Worm (Caenorhabditis elegans) whole organism, L4 larva: ENCODE measurements around the gene cyp-29A3.

ENCODE experiments used
- F10B5.3 ChIP-seq: sonication (generic microtip); optimal IDR thresholded peaks from 2 replicates; lab custom pipeline; 2016; ENCODE audit warnings: mild to moderate bottlenecking, missing genetic modification characterization, missing compliant biosample characterization
- F37D6.2 ChIP-seq: sonication (generic microtip); optimal IDR thresholded peaks from 2 replicates; lab custom pipeline; 2016; ENCODE audit warnings: mild to moderate bottlenecking, missing genetic modification characterization, missing compliant biosample characterization
- T20F7.1 ChIP-seq: fragments of 200-800 bp; sonication (Bioruptor generic); optimal IDR thresholded peaks from 2 replicates; lab custom pipeline; 2018; ENCODE audit warnings: mild to moderate bottlenecking, missing genetic modification characterization, missing compliant biosample characterization
- Y105C5A.15 ChIP-seq: fragments of 200-800 bp; sonication (Bioruptor generic); IDR thresholded peaks from 2 replicates; pipeline ENCODE4 v1.3.6; 2022; ENCODE audit warnings: missing genetic modification characterization, missing compliant biosample characterization
- ZK337.2 ChIP-seq: fragments of 200-800 bp; sonication (Bioruptor generic); IDR thresholded peaks from 2 replicates; pipeline ENCODE4 v1.3.6; 2022; ENCODE audit warnings: missing genetic modification reagents, missing genetic modification characterization, missing compliant biosample characterization
- ZK546.5 ChIP-seq, 2 experiments: sonication (generic microtip); optimal IDR thresholded peaks; 2 replicates each; lab custom pipeline; 2017; ENCODE audit warnings: missing biosample characterization in 2 of 2, missing genetic modification characterization in 2 of 2
- aha-1 ChIP-seq: fragments of 150-350 bp; peaks from one replicate; lab custom pipeline; 2014; ENCODE audit warnings: missing biosample characterization, missing genetic modification characterization
- arid-1 ChIP-seq: fragments of 200-800 bp; sonication (Bioruptor generic); conservative IDR thresholded peaks from 2 replicates; pipeline ENCODE4 v1.3.6; 2022; ENCODE audit warnings: missing genetic modification reagents, missing genetic modification characterization, missing compliant biosample characterization
- ceh-32 ChIP-seq: sonication (generic microtip); optimal IDR thresholded peaks from 2 replicates; lab custom pipeline; 2016; ENCODE audit warnings: mild to moderate bottlenecking, missing genetic modification characterization, missing compliant biosample characterization; ENCODE audit not compliant: poor library complexity
- ctbp-1 ChIP-seq: fragments of 200-800 bp; sonication (Bioruptor generic); IDR thresholded peaks from 2 replicates; pipeline ENCODE4 v1.3.6; 2022; ENCODE audit warnings: missing genetic modification reagents, missing genetic modification characterization, missing compliant biosample characterization
- daf-8 ChIP-seq: fragments of 200-800 bp; sonication (Bioruptor generic); IDR thresholded peaks from 2 replicates; pipeline ENCODE4 v1.3.6; 2022; ENCODE audit warnings: missing genetic modification characterization, missing compliant biosample characterization
- dmd-6 ChIP-seq: fragments of 200-800 bp; sonication (Bioruptor generic); IDR thresholded peaks from 2 replicates; pipeline ENCODE4 v1.3.6; 2022; ENCODE audit warnings: missing genetic modification reagents, missing genetic modification characterization, missing compliant biosample characterization
- dmd-8 ChIP-seq: fragments of 200-800 bp; sonication (Bioruptor generic); IDR thresholded peaks from 2 replicates; pipeline ENCODE4 v1.3.6; 2022; ENCODE audit warnings: missing genetic modification characterization, missing compliant biosample characterization
- dmd-9 ChIP-seq: fragments of 200-800 bp; sonication (Bioruptor generic); IDR thresholded peaks from 2 replicates; pipeline ENCODE4 v1.3.6; 2022; ENCODE audit warnings: missing genetic modification reagents, missing genetic modification characterization, missing compliant biosample characterization
- dpl-1 ChIP-seq: fragments of 150-350 bp; optimal IDR thresholded peaks from 2 replicates; lab custom pipeline; 2014; ENCODE audit warnings: missing biosample characterization, missing genetic modification reagents, missing genetic modification characterization
- dve-1 ChIP-seq: sonication (generic microtip); optimal IDR thresholded peaks from 2 replicates; lab custom pipeline; 2017; ENCODE audit warnings: antibody characterized with exemption, mild to moderate bottlenecking, missing genetic modification characterization, missing compliant biosample characterization; ENCODE audit not compliant: insufficient read depth
- egl-27 ChIP-seq: sonication (generic microtip); optimal IDR thresholded peaks from 3 replicates; lab custom pipeline; 2017; ENCODE audit warnings: missing biosample characterization, missing genetic modification reagents, missing genetic modification characterization
- egl-43 ChIP-seq: fragments of 200-800 bp; sonication (Bioruptor generic); IDR thresholded peaks from 2 replicates; pipeline ENCODE4 v1.3.6; 2022; ENCODE audit warnings: missing genetic modification reagents, missing genetic modification characterization, missing compliant biosample characterization
- fos-1 ChIP-seq: fragments of 150-350 bp; optimal IDR thresholded peaks from 2 replicates; lab custom pipeline; 2014; ENCODE audit warnings: missing biosample characterization, missing genetic modification characterization
- gei-8 ChIP-seq: fragments of 200-800 bp; sonication (Bioruptor generic); optimal IDR thresholded peaks from 2 replicates; lab custom pipeline; 2018; ENCODE audit warnings: mild to moderate bottlenecking, missing genetic modification characterization, missing compliant biosample characterization
- hif-1 ChIP-seq, 2 experiments: sonication (generic microtip); optimal IDR thresholded peaks; 2 replicates each; lab custom pipeline; 2016 to 2017; ENCODE audit warnings: missing compliant biosample characterization in 2 of 2, missing genetic modification characterization in 2 of 2, missing genetic modification reagents in 2 of 2, missing genotype in 2 of 2, mild to moderate bottlenecking in 1 of 2
- hlh-11 ChIP-seq: fragments of 200-800 bp; sonication (Bioruptor generic); optimal IDR thresholded peaks from 2 replicates; lab custom pipeline; 2018; ENCODE audit warnings: mild to moderate bottlenecking, missing genetic modification characterization, missing compliant biosample characterization
- hmg-1.1 ChIP-seq: fragments of 200-800 bp; sonication (Bioruptor generic); IDR thresholded peaks from 2 replicates; pipeline ENCODE4 v1.3.6; 2022; ENCODE audit warnings: missing genetic modification reagents, missing genetic modification characterization, missing compliant biosample characterization
- jun-1 ChIP-seq: fragments of 150-350 bp; optimal IDR thresholded peaks from 2 replicates; lab custom pipeline; 2014; ENCODE audit warnings: missing biosample characterization, missing genetic modification reagents, missing genetic modification characterization
- lin-1 ChIP-seq: fragments of 200-800 bp; sonication (Bioruptor generic); IDR thresholded peaks from 2 replicates; pipeline ENCODE4 v1.3.6; 2022; ENCODE audit warnings: missing genetic modification reagents, missing genetic modification characterization, missing compliant biosample characterization
- lin-13 ChIP-seq: fragments of 150-350 bp; optimal IDR thresholded peaks from 2 replicates; lab custom pipeline; 2014; ENCODE audit warnings: missing biosample characterization, missing genetic modification reagents, missing genetic modification characterization
- lin-38 ChIP-seq: fragments of 200-800 bp; sonication (Bioruptor generic); IDR thresholded peaks from 2 replicates; pipeline ENCODE4 v1.3.6; 2022; ENCODE audit warnings: missing genetic modification reagents, missing genetic modification characterization, missing compliant biosample characterization
- madf-5 ChIP-seq, 2 experiments: fragments of 200-800 bp; sonication (Bioruptor generic); IDR thresholded peaks; 2 replicates each; pipeline ENCODE4 v1.3.6; 2022; ENCODE audit warnings: missing compliant biosample characterization in 2 of 2, missing genetic modification characterization in 2 of 2
- mdt-29 ChIP-seq: fragments of 200-800 bp; sonication (Bioruptor generic); IDR thresholded peaks from 2 replicates; pipeline ENCODE4 v1.3.6; 2022; ENCODE audit warnings: missing genetic modification reagents, missing genetic modification characterization, missing compliant biosample characterization
- mep-1 ChIP-seq: fragments of 150-350 bp; sonication (generic microtip); optimal IDR thresholded peaks from 3 replicates; lab custom pipeline; 2014; ENCODE audit warnings: missing biosample characterization, missing genetic modification characterization
- mxl-3 ChIP-seq: fragments of 200-800 bp; sonication (Bioruptor generic); optimal IDR thresholded peaks from 2 replicates; lab custom pipeline; 2018; ENCODE audit warnings: mild to moderate bottlenecking, missing genetic modification characterization, missing compliant biosample characterization
- nhr-10 ChIP-seq: fragments of 150-350 bp; optimal IDR thresholded peaks from 2 replicates; lab custom pipeline; 2014; ENCODE audit warnings: missing biosample characterization, missing genetic modification characterization
- nhr-11 ChIP-seq: fragments of 150-350 bp; optimal IDR thresholded peaks from 2 replicates; lab custom pipeline; 2014; ENCODE audit warnings: missing biosample characterization, missing genetic modification characterization
- nhr-25 ChIP-seq: sonication (generic microtip); optimal IDR thresholded peaks from 2 replicates; lab custom pipeline; 2017; ENCODE audit warnings: missing genetic modification characterization, mild to moderate bottlenecking, missing compliant biosample characterization, antibody characterized with exemption, moderate library complexity, borderline replicate concordance; ENCODE audit not compliant: insufficient read depth
- nhr-42 ChIP-seq: fragments of 200-800 bp; sonication (Bioruptor generic); IDR thresholded peaks from 2 replicates; pipeline ENCODE4 v1.3.6; 2022; ENCODE audit warnings: missing genetic modification characterization, missing compliant biosample characterization
- nhr-77 ChIP-seq: fragments of 150-350 bp; optimal IDR thresholded peaks from 2 replicates; lab custom pipeline; 2014; ENCODE audit warnings: missing biosample characterization, missing genetic modification characterization
- php-3 ChIP-seq: fragments of 200-800 bp; sonication (Bioruptor generic); IDR thresholded peaks from 2 replicates; pipeline ENCODE4 v1.3.6; 2022; ENCODE audit warnings: missing genetic modification reagents, missing genetic modification characterization, missing compliant biosample characterization
- spr-1 ChIP-seq: sonication (generic microtip); optimal IDR thresholded peaks from 2 replicates; lab custom pipeline; 2016; ENCODE audit warnings: mild to moderate bottlenecking, missing genetic modification characterization, missing compliant biosample characterization
- tag-97 ChIP-seq: fragments of 200-800 bp; sonication (Bioruptor generic); IDR thresholded peaks from 2 replicates; pipeline ENCODE4 v1.3.6; 2022; ENCODE audit warnings: missing genetic modification characterization, missing compliant biosample characterization
- tra-1 ChIP-seq: fragments of 200-800 bp; sonication (Bioruptor generic); IDR thresholded peaks from 2 replicates; pipeline ENCODE4 v1.3.6; 2022; ENCODE audit warnings: missing genetic modification reagents, missing genetic modification characterization, missing compliant biosample characterization
- unc-39 ChIP-seq: sonication (generic microtip); optimal IDR thresholded peaks from 2 replicates; lab custom pipeline; 2017; ENCODE audit warnings: missing biosample characterization, missing genetic modification characterization
- vab-7 ChIP-seq: fragments of 200-800 bp; sonication (Bioruptor generic); IDR thresholded peaks from 2 replicates; pipeline ENCODE4 v1.3.6; 2022; ENCODE audit warnings: missing genetic modification reagents, missing genetic modification characterization, missing compliant biosample characterization
- zag-1 ChIP-seq: fragments of 150-350 bp; optimal IDR thresholded peaks from 2 replicates; lab custom pipeline; 2014; ENCODE audit warnings: missing biosample characterization, missing genetic modification characterization
- zfp-2 ChIP-seq: sonication (generic microtip); optimal IDR thresholded peaks from 2 replicates; lab custom pipeline; 2016; ENCODE audit warnings: mild to moderate bottlenecking, missing genetic modification characterization, missing compliant biosample characterization
- zip-11 ChIP-seq: fragments of 200-800 bp; sonication (Bioruptor generic); IDR thresholded peaks from 2 replicates; pipeline ENCODE4 v1.3.6; 2022; ENCODE audit warnings: missing genetic modification characterization, missing compliant biosample characterization
- zip-2 ChIP-seq: fragments of 150-350 bp; optimal IDR thresholded peaks from 2 replicates; lab custom pipeline; 2014; ENCODE audit warnings: missing biosample characterization, missing genetic modification characterization
- ztf-7 ChIP-seq: fragments of 150-350 bp; optimal IDR thresholded peaks from 2 replicates; lab custom pipeline; 2014; ENCODE audit warnings: missing biosample characterization, missing genetic modification characterization

The cyp-29A3 gene

DNA sequence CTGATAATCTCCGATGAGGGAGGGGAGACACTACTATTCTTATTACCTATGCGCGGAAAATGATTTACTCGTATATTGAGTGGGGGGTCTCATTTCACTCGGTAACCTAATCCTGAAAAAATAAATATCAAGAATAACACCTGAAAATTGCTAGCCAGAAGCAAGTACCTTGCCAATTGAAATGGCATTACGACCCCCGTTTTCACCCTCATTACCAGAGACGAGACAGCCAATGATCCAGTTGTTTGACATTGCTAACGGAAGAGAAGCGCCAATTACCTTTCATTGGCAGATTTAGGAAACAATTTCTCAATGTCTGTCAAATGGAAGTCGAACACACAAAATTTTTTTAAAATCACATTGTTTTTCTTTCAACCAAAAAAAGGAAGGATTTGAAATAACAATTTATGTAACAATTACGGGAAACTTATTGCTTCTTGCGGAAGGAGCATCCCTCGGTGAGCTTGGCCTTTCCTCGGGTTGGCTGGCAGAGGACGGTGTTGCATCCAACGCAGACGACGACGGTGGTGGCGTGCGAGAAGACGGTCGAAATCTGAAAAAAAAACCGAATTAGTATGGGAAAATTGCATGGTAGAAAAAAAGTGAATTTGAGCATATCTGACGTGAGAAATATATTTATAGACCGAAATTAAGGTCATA, 44.1 kb downstream of the cyp-29A3 start (continued):
- TF ChIP-seq hmg-1.1 (GFP tag; lab: Robert Waterston, UW) = no peak
- peak; percentile 65; the same call in 1 of the 2 replicates for TF ChIP-seq dmd-8 (GFP tag; lab: Robert Waterston, UW)
- no peak for TF ChIP-seq dmd-9 (GFP tag; lab: Robert Waterston, UW)

DNA sequence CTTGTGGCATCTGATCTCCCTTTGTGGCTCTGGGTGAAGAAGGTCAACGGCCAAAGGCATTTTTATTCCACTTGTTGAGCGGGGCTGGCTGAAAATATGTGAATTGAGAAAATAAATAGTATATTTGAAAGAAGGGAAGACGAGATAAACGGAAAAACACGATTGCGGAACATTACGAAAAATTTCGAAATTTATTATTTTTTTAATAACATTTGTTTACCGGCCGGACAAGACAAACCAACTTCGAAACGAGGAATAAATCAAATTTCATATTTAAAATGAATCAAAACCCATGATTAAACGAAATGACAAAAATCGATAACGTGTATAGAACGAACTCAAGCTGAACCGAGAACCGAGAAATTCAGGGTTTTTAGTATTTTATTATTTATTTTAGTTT, 44.9 kb downstream of the cyp-29A3 start, which contains the start of gene rps-27:
Gene rps-27, minus strand, starts transcription at position 101 of the 400 bp plus-strand sequence.
- no peak for TF ChIP-seq nhr-42 (GFP tag; lab: Robert Waterston, UW)
- TF ChIP-seq dve-1 (tag; lab: Kevin White, UChicago) = no peak
- TF ChIP-seq zip-2 = peak; percentile 83
- TF ChIP-seq egl-43 (GFP tag; lab: Robert Waterston, UW) = no peak
- no peak for TF ChIP-seq egl-27 (tag; lab: Kevin White, UChicago)
- no peak for TF ChIP-seq mep-1

DNA sequence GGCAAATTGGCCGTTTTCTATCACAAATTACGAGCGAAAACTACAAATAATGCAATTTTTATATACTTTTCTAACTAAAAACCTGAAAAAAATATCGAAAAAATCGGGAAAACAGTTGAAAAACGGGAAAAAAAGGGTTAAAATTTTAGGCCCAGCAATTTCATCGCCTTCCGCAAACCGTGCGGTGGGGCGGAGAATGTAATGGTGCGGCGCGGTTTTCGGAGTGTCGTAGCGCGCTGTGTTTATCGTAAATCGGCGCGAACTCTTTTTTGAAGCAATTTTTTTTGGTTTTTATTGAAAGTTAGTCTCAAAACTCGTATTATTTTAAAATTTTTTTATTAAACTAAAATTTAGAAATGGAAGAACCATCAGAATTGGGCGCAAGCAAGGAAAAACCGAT, 45.4 kb downstream of the cyp-29A3 start, which contains the start of gene picd-1:
Gene picd-1, plus strand, starts transcription at position 352 of the 400 bp plus-strand sequence.
- TF ChIP-seq T20F7.1 (GFP tag; lab: Kevin White, UChicago) (peak; percentile 99), mxl-3 (no peak), ctbp-1 (GFP tag; lab: Robert Waterston, UW) (no peak), nhr-11 (tag; lab: Kevin White, UChicago) (peak; percentile 27), nhr-42 (GFP tag; lab: Robert Waterston, UW) (no peak), daf-8 (GFP tag; lab: Robert Waterston, UW) (no peak), tag-97 (GFP tag; lab: Robert Waterston, UW) (no peak), lin-1 (GFP tag; lab: Robert Waterston, UW) (no peak), unc-39 (tag; lab: Kevin White, UChicago) (no peak), aha-1 (tag; lab: Kevin White, UChicago) (peak; percentile 97), hif-1 (tag; optimal IDR thresholded peaks at IDR 0.05; lab: Kevin White, UChicago) (peak in 1 of 2 experiments; percentile 57), nhr-10 (no peak), lin-13 (peak; percentile 64), ztf-7 (no peak), fos-1 (tag; lab: Kevin White, UChicago) (no peak), tra-1 (GFP tag; lab: Robert Waterston, UW) (no peak), hmg-1.1 (GFP tag; lab: Robert Waterston, UW) (peak; percentile 50; the same call in 1 of the 2 replicates), jun-1 (tag; lab: Kevin White, UChicago) (no peak), zip-11 (GFP tag; lab: Robert Waterston, UW) (no peak), Y105C5A.15 (GFP tag; lab: Robert Waterston, UW) (no peak), mdt-29 (no peak), zfp-2 (tag; lab: Kevin White, UChicago) (no peak), nhr-25 (peak; percentile 39), ZK337.2 (GFP tag; lab: Robert Waterston, UW) (no peak), arid-1 (GFP tag; lab: Robert Waterston, UW) (no peak), nhr-77 (tag; lab: Kevin White, UChicago) (peak; percentile 36), php-3 (GFP tag; lab: Robert Waterston, UW) (no peak), madf-5 (GFP tag; IDR thresholded peaks at IDR 0.05; lab: Robert Waterston, UW) (no peak), ceh-32 (no peak), spr-1 (tag; lab: Kevin White, UChicago) (no peak), ZK546.5 (tag; optimal IDR thresholded peaks at IDR 0.05; lab: Kevin White, UChicago) (no peak), vab-7 (no peak), F10B5.3 (no peak), dpl-1 (GFP tag; lab: Kevin White, UChicago) (peak; percentile 84), hlh-11 (peak; percentile 48), lin-38 (GFP tag; lab: Robert Waterston, UW) (peak; percentile 59), zag-1 (tag; lab: Kevin White, UChicago) (no peak), F37D6.2 (no peak), dmd-6 (no peak), gei-8 (GFP tag; lab: Kevin White, UChicago) (no peak)
